Worm (Caenorhabditis elegans) whole organism, late embryonic: ENCODE data around the gene F23F1.4.

Experiments used
- C38D4.7 ChIP-seq: fragments of 200-800 bp; sonication (Bioruptor generic); optimal IDR thresholded peaks from 2 replicates; lab custom pipeline; 2018; ENCODE audit warnings: mild to moderate bottlenecking, missing genetic modification characterization, moderate library complexity, missing compliant biosample characterization
- F13H6.1 ChIP-seq: sonication (generic microtip); optimal IDR thresholded peaks from 2 replicates; lab custom pipeline; 2016; ENCODE audit warnings: missing genetic modification characterization, missing compliant biosample characterization
- K02D7.2 ChIP-seq: sonication (generic microtip); optimal IDR thresholded peaks from 2 replicates; lab custom pipeline; 2017; ENCODE audit warnings: mild to moderate bottlenecking, missing genetic modification characterization, missing compliant biosample characterization
- T23F11.4 ChIP-seq: fragments of 200-800 bp; sonication (Bioruptor generic); optimal IDR thresholded peaks from 2 replicates; lab custom pipeline; 2018; ENCODE audit warnings: mild to moderate bottlenecking, missing genetic modification characterization, missing compliant biosample characterization
- ahr-1 ChIP-seq: sonication (generic microtip); optimal IDR thresholded peaks from 2 replicates; lab custom pipeline; 2016; ENCODE audit warnings: missing genetic modification characterization, missing compliant biosample characterization
- ceh-14 ChIP-seq: sonication (generic microtip); optimal IDR thresholded peaks from 2 replicates; lab custom pipeline; 2016; ENCODE audit warnings: missing genotype, missing genetic modification characterization, missing compliant biosample characterization
- ceh-18 ChIP-seq: sonication (generic microtip); optimal IDR thresholded peaks from 2 replicates; lab custom pipeline; 2016; ENCODE audit warnings: missing genetic modification characterization, missing compliant biosample characterization
- ceh-19 ChIP-seq: fragments of 200-800 bp; sonication (Bioruptor generic); optimal IDR thresholded peaks from 2 replicates; lab custom pipeline; 2018; ENCODE audit warnings: mild to moderate bottlenecking, missing genetic modification characterization, missing compliant biosample characterization
- ceh-2 ChIP-seq: sonication (generic microtip); optimal IDR thresholded peaks from 2 replicates; lab custom pipeline; 2016; ENCODE audit warnings: missing genotype, missing genetic modification characterization, missing compliant biosample characterization
- ceh-30 ChIP-seq: fragments of 150-350 bp; optimal IDR thresholded peaks from 2 replicates; lab custom pipeline; 2014; ENCODE audit warnings: missing biosample characterization, missing genetic modification characterization
- ceh-34 ChIP-seq: sonication (generic microtip); optimal IDR thresholded peaks from 2 replicates; lab custom pipeline; 2016; ENCODE audit warnings: mild to moderate bottlenecking, missing genetic modification characterization, missing compliant biosample characterization
- ceh-48 ChIP-seq: sonication (generic microtip); optimal IDR thresholded peaks from 2 replicates; lab custom pipeline; 2016; ENCODE audit warnings: missing genetic modification characterization, inconsistent platforms, missing compliant biosample characterization
- ceh-6 ChIP-seq: fragments of 200-800 bp; sonication (Bioruptor generic); optimal IDR thresholded peaks from 2 replicates; lab custom pipeline; 2018; ENCODE audit warnings: mild to moderate bottlenecking, missing genetic modification characterization, missing compliant biosample characterization
- che-1 ChIP-seq: sonication (generic microtip); optimal IDR thresholded peaks from 2 replicates; lab custom pipeline; 2016; ENCODE audit warnings: mild to moderate bottlenecking, missing genetic modification characterization, missing compliant biosample characterization
- dve-1 ChIP-seq: sonication (generic microtip); optimal IDR thresholded peaks from 2 replicates; lab custom pipeline; 2017; ENCODE audit warnings: antibody characterized with exemption, mild to moderate bottlenecking, missing genetic modification characterization, missing compliant biosample characterization
- elt-2 ChIP-seq: sonication (generic microtip); optimal IDR thresholded peaks from 2 replicates; lab custom pipeline; 2016; ENCODE audit warnings: missing genetic modification reagents, missing genetic modification characterization, missing compliant biosample characterization
- eyg-1 ChIP-seq: sonication (generic microtip); optimal IDR thresholded peaks from 2 replicates; lab custom pipeline; 2016; ENCODE audit warnings: missing genotype, missing genetic modification characterization, missing compliant biosample characterization
- fkh-10 ChIP-seq: fragments of 150-350 bp; optimal IDR thresholded peaks from 2 replicates; lab custom pipeline; 2014; ENCODE audit warnings: missing biosample characterization, missing genetic modification reagents, missing genetic modification characterization
- hlh-13 ChIP-seq: fragments of 200-800 bp; sonication (Bioruptor generic); optimal IDR thresholded peaks from 2 replicates; lab custom pipeline; 2018; ENCODE audit warnings: mild to moderate bottlenecking, missing genetic modification characterization, missing compliant biosample characterization
- hlh-15 ChIP-seq: sonication (generic microtip); optimal IDR thresholded peaks from 2 replicates; lab custom pipeline; 2016; ENCODE audit warnings: missing genetic modification characterization, missing compliant biosample characterization
- hlh-30 ChIP-seq: sonication (generic microtip); optimal IDR thresholded peaks from 2 replicates; lab custom pipeline; 2017; ENCODE audit warnings: antibody characterized with exemption, missing genetic modification characterization, missing compliant biosample characterization; ENCODE audit not compliant: insufficient read depth
- hlh-6 ChIP-seq: sonication (generic microtip); optimal IDR thresholded peaks from 2 replicates; lab custom pipeline; 2016; ENCODE audit warnings: missing genotype, missing genetic modification characterization, missing compliant biosample characterization
- hlh-8 ChIP-seq: sonication (generic microtip); optimal IDR thresholded peaks from 2 replicates; lab custom pipeline; 2016; ENCODE audit warnings: missing genotype, missing genetic modification characterization, missing compliant biosample characterization
- lim-6 ChIP-seq: sonication (generic microtip); optimal IDR thresholded peaks from 2 replicates; lab custom pipeline; 2016; ENCODE audit warnings: missing genetic modification characterization, missing compliant biosample characterization
- madf-2 ChIP-seq: sonication (generic microtip); optimal IDR thresholded peaks from 2 replicates; lab custom pipeline; 2017; ENCODE audit warnings: missing genetic modification characterization, missing compliant biosample characterization
- nhr-232 ChIP-seq: sonication (generic microtip); optimal IDR thresholded peaks from 2 replicates; lab custom pipeline; 2016; ENCODE audit warnings: missing genetic modification characterization, missing compliant biosample characterization
- npax-4 ChIP-seq: sonication (generic microtip); optimal IDR thresholded peaks from 2 replicates; lab custom pipeline; 2016; ENCODE audit warnings: missing genetic modification characterization, missing compliant biosample characterization
- odd-2 ChIP-seq: sonication (generic microtip); optimal IDR thresholded peaks from 2 replicates; lab custom pipeline; 2017; ENCODE audit warnings: antibody characterized with exemption, mild to moderate bottlenecking, missing genetic modification characterization, missing compliant biosample characterization
- pax-1 ChIP-seq: fragments of 150-350 bp; optimal IDR thresholded peaks from 2 replicates; lab custom pipeline; 2014; ENCODE audit warnings: missing biosample characterization, missing genetic modification characterization
- pros-1 ChIP-seq: fragments of 150-350 bp; optimal IDR thresholded peaks from 2 replicates; lab custom pipeline; 2014; ENCODE audit warnings: missing biosample characterization, missing genetic modification reagents, missing genetic modification characterization
- ref-2 ChIP-seq: sonication (generic microtip); optimal IDR thresholded peaks from 2 replicates; lab custom pipeline; 2016; ENCODE audit warnings: missing genetic modification characterization, missing compliant biosample characterization
- rnt-1 ChIP-seq: sonication (generic microtip); optimal IDR thresholded peaks from 2 replicates; lab custom pipeline; 2016; ENCODE audit warnings: missing genetic modification characterization, missing compliant biosample characterization
- sox-2 ChIP-seq: fragments of 200-800 bp; sonication (Bioruptor generic); IDR thresholded peaks from 2 replicates; pipeline ENCODE4 v1.3.6; 2022; ENCODE audit warnings: missing genetic modification reagents, missing genetic modification characterization, missing compliant biosample characterization
- tbx-2 ChIP-seq: sonication (generic microtip); optimal IDR thresholded peaks from 2 replicates; lab custom pipeline; 2016; ENCODE audit warnings: missing genetic modification characterization, missing compliant biosample characterization
- tbx-7 ChIP-seq: sonication (generic microtip); optimal IDR thresholded peaks from 2 replicates; lab custom pipeline; 2016; ENCODE audit warnings: missing genotype, missing genetic modification characterization, missing compliant biosample characterization
- unc-55 ChIP-seq: sonication (generic microtip); optimal IDR thresholded peaks from 2 replicates; lab custom pipeline; 2017; ENCODE audit warnings: missing biosample characterization, missing genetic modification reagents, missing genetic modification characterization
- unc-86 ChIP-seq: sonication (generic microtip); optimal IDR thresholded peaks from 2 replicates; lab custom pipeline; 2016; ENCODE audit warnings: missing genetic modification characterization, missing compliant biosample characterization
- zip-5 ChIP-seq: sonication (generic microtip); optimal IDR thresholded peaks from 2 replicates; lab custom pipeline; 2016; ENCODE audit warnings: missing genetic modification characterization, missing compliant biosample characterization

F23F1.4 gene

DNA sequence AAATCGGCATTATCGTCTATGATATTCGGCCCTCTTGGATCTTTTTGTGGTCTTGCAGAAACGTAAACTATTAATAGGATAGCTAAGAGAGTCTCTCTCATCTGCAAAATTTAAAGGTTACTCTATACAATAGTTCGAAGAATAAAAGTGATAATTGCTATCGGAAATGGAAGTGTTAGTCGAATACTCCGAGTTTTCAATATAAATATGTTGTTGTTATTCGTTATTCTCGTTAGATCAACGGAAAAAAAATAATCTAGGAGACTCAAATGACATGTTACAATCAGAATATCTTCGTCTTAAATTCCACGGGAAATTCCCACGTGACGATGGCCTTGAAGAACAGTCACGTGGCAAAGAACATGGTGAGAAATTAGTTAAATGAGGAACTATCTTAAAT lies 27.0 kb upstream of the F23F1.4 start, which contains the start of gene tre-5:
Gene tre-5 (minus strand): TSS at position 101 of the 400 bp plus-strand sequence.
- TF ChIP-seq ceh-19 (GFP tag; lab: Kevin White, UChicago) (no peak), hlh-30 (tag; lab: Kevin White, UChicago) (peak; percentile 25)

DNA sequence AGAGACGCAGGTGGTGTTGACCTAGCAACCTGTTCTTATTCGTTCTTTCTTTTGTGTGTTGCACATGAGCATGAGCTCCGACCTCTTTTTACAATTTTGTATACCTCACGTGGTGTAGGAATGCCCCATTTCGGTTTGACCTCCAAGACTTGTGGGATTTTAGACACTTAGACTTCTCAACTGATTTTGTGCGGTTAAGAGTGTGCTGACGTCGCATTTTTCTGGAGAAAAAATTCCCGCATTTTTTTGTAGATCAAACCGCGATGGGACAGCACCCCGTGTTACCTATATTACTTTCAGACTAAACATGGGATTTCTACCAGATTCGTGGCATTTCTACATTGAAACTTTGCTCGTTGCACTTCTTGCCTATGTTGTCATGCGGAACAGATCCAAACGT lies 23.1 kb upstream of the F23F1.4 start, which contains the start of gene sptl-1:
Gene sptl-1 (plus strand): TSS at position 301 of the 400 bp plus-strand sequence.
- TF ChIP-seq unc-55 (GFP tag; lab: Kevin White, UChicago) (no peak), dve-1 (tag; lab: Kevin White, UChicago) (no peak), zip-5 (no peak), hlh-6 (tag; lab: Kevin White, UChicago) (no peak), eyg-1 (tag; lab: Kevin White, UChicago) (no peak), hlh-8 (tag; lab: Kevin White, UChicago) (no peak), lim-6 (tag; lab: Kevin White, UChicago) (no peak), ceh-30 (no peak), ahr-1 (no peak), K02D7.2 (no peak), npax-4 (tag; lab: Kevin White, UChicago) (no peak), sox-2 (GFP tag; lab: Robert Waterston, UW) (no peak), tbx-2 (tag; lab: Kevin White, UChicago) (no peak), madf-2 (no peak), ceh-34 (tag; lab: Kevin White, UChicago) (no peak), T23F11.4 (GFP tag; lab: Kevin White, UChicago) (no peak), tbx-7 (tag; lab: Kevin White, UChicago) (no peak), fkh-10 (no peak), hlh-15 (tag; lab: Kevin White, UChicago) (no peak)

DNA sequence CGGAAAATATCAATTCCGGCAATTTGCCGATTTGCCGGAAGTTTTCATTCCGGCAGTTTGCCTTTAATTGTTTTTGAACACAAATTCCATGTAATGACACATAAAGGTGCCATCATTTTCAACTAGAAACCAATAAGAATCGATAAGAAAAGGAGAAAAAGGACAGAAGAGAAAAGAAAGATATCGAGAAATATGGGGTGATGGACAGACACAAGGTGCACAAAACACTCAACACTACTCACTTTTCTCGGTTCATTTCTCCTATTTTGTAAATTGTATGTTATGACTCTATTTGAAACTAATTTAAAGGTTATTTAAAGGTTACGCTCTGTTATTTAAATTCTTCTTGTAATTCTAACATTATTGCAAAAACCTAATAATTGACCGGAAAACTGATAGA lies 22.6 kb upstream of the F23F1.4 start:
- TF ChIP-seq ceh-30 (no peak), elt-2 (tag; lab: Kevin White, UChicago) (peak; percentile 4), eyg-1 (tag; lab: Kevin White, UChicago) (no peak)

DNA sequence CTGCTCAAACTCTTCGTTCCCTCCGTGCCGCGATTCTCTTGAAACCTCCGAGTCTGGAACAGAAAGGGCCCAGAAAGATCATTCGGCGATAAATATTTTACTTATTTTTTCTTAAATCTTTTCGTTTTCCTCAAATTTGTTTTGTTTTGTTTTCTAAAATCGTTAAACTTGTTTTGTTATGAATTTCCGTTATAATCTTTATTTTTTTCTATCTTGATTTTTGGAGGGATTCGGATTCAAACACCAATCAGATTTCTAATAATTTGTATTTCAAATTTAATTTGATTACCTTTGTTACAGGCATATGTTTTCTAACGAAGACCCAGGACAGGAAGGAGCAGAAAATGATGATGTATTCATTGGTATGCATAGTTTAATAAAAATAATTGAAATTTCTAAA lies 19.1 kb upstream of the F23F1.4 start, which contains the start of gene C23H3.5:
Gene C23H3.5 (plus strand): TSS at position 301 of the 400 bp plus-strand sequence.
- no peak for TF ChIP-seq hlh-6 (tag; lab: Kevin White, UChicago)
- TF ChIP-seq hlh-13, result no peak
- TF ChIP-seq eyg-1 (tag; lab: Kevin White, UChicago), result no peak
- no peak for TF ChIP-seq elt-2 (tag; lab: Kevin White, UChicago)
- no peak for TF ChIP-seq ceh-34 (tag; lab: Kevin White, UChicago)
- no peak for TF ChIP-seq pros-1 (tag; lab: Kevin White, UChicago)
- TF ChIP-seq K02D7.2, result no peak
- TF ChIP-seq che-1, result no peak
- no peak for TF ChIP-seq odd-2 (tag; lab: Kevin White, UChicago)
- no peak for TF ChIP-seq tbx-2 (tag; lab: Kevin White, UChicago)
- TF ChIP-seq ceh-18, result no peak
- TF ChIP-seq ceh-6, result no peak
- no peak for TF ChIP-seq madf-2
- TF ChIP-seq pax-1, result no peak
- TF ChIP-seq ceh-30, result no peak
- no peak for TF ChIP-seq ceh-48
- no peak for TF ChIP-seq ceh-2 (tag; lab: Kevin White, UChicago)

DNA sequence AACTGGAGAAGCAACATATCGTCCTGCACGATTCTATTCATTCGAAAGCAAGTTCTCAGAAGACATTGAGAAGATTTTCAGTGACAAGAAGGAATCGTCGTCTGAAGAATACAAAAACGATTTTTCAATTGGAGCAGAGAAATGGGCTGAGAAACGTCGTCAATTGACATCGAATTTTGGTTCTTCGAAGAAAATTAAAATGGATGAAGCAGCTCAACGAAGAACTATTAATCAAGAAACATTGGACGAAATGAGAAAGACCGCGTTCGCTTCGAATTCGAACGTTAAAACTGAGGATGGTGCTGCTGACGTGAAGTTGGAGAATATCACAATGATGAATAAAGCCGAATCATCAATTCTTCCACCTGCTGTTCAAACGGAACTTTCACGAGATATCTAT lies 17.9 kb upstream of the F23F1.4 start, which contains the start of gene rpt-4:
Gene rpt-4 (minus strand): TSS at position 101 of the 400 bp plus-strand sequence.
- TF ChIP-seq dve-1 (tag; lab: Kevin White, UChicago) (no peak), unc-86 (tag; lab: Kevin White, UChicago) (no peak), F13H6.1 (no peak), ceh-14 (tag; lab: Kevin White, UChicago) (no peak), rnt-1 (no peak), hlh-6 (tag; lab: Kevin White, UChicago) (no peak), hlh-30 (tag; lab: Kevin White, UChicago) (no peak), ref-2 (no peak), ceh-34 (tag; lab: Kevin White, UChicago) (no peak), odd-2 (tag; lab: Kevin White, UChicago) (no peak), C38D4.7 (GFP tag; lab: Kevin White, UChicago) (no peak), T23F11.4 (GFP tag; lab: Kevin White, UChicago) (no peak), tbx-7 (tag; lab: Kevin White, UChicago) (no peak), elt-2 (tag; lab: Kevin White, UChicago) (no peak), nhr-232 (no peak)
